Fruit fly (Drosophila melanogaster): Measurements from ENCODE around the gene CG14983.

- TF ChIP-seq OdsH (GFP tag; optimal IDR thresholded peaks at IDR 0.05) = no peak
- TF ChIP-seq ss (GFP tag; optimal IDR thresholded peaks at IDR 0.05) = no peak
- no peak for TF ChIP-seq CG15336 (GFP tag; IDR thresholded peaks at IDR 0.05)
- no peak for TF ChIP-seq CG7368 (GFP tag; optimal IDR thresholded peaks at IDR 0.05)
- TF ChIP-seq CG8319 (GFP tag; optimal IDR thresholded peaks at IDR 0.05) = no peak
- TF ChIP-seq Blimp-1 (GFP tag; optimal IDR thresholded peaks at IDR 0.05) = no peak
- TF ChIP-seq Lpt (GFP tag; optimal IDR thresholded peaks at IDR 0.05) = no peak
- no peak for TF ChIP-seq Hr38 (GFP tag; optimal IDR thresholded peaks at IDR 0.05)
- TF ChIP-seq CG6854 (GFP tag; optimal IDR thresholded peaks at IDR 0.05) = no peak
- no peak for TF ChIP-seq vri (GFP tag; optimal IDR thresholded peaks at IDR 0.05)
- no peak for TF ChIP-seq CG6792 (GFP tag; optimal IDR thresholded peaks at IDR 0.05)
- TF ChIP-seq Met (GFP tag; optimal IDR thresholded peaks at IDR 0.05) = no peak
Measured at dm6 chr3L:3931778-3932177, 17.3 kb downstream of the CG14983 start.

All from whole organism, prepupa.